Worm (Caenorhabditis elegans) whole organism, L3 larva: ENCODE data around the gene mig-38.

Experiments used
- ZK546.5 ChIP-seq: sonication (generic microtip); optimal IDR thresholded peaks from 2 replicates; lab custom pipeline; 2017; ENCODE audit warnings: missing biosample characterization, missing genetic modification characterization
- aly-2 ChIP-seq: fragments of 150-350 bp; optimal IDR thresholded peaks from 2 replicates; lab custom pipeline; 2014; ENCODE audit warnings: missing biosample characterization, missing genetic modification characterization
- ama-1 ChIP-seq: fragments of 150-350 bp; optimal IDR thresholded peaks from 2 replicates; lab custom pipeline; 2018
- ceh-16 ChIP-seq: sonication (generic microtip); optimal IDR thresholded peaks from 2 replicates; lab custom pipeline; 2017; ENCODE audit warnings: missing biosample characterization, missing genetic modification characterization
- ceh-28 ChIP-seq: fragments of 150-350 bp; optimal IDR thresholded peaks from 2 replicates; lab custom pipeline; 2014; ENCODE audit warnings: missing biosample characterization, missing genetic modification reagents, missing genetic modification characterization
- ceh-82 ChIP-seq: fragments of 150-350 bp; optimal IDR thresholded peaks from 2 replicates; lab custom pipeline; 2014; ENCODE audit warnings: missing biosample characterization, missing genetic modification characterization
- daf-12 ChIP-seq: fragments of 150-350 bp; optimal IDR thresholded peaks from 2 replicates; lab custom pipeline; 2014; ENCODE audit warnings: missing biosample characterization, missing genetic modification reagents, missing genetic modification characterization
- egl-27 ChIP-seq: sonication (generic microtip); optimal IDR thresholded peaks from 4 replicates; lab custom pipeline; 2017; ENCODE audit warnings: missing biosample characterization, missing genetic modification reagents, missing genetic modification characterization
- egl-5 ChIP-seq: fragments of 150-350 bp; optimal IDR thresholded peaks from 2 replicates; lab custom pipeline; 2017; ENCODE audit warnings: missing biosample characterization, missing genetic modification reagents, missing genetic modification characterization, inconsistent platforms
- elt-3 ChIP-seq, 3 experiments: fragments of 150-350 bp in 1 of 3; sonication (generic microtip) in 2 of 3; optimal IDR thresholded peaks; 2 replicates in 2 of 3; 4 replicates in 1 of 3; lab custom pipeline; 2014 to 2017; ENCODE audit warnings: missing biosample characterization in 3 of 3, missing genetic modification characterization in 3 of 3
- fos-1 ChIP-seq: fragments of 150-350 bp; optimal IDR thresholded peaks from 2 replicates; lab custom pipeline; 2014; ENCODE audit warnings: missing biosample characterization, missing genetic modification characterization
- hmg-11 ChIP-seq: sonication (generic microtip); optimal IDR thresholded peaks from 2 replicates; lab custom pipeline; 2016; ENCODE audit warnings: missing genetic modification characterization, missing compliant biosample characterization
- lin-15B ChIP-seq: fragments of 150-350 bp; optimal IDR thresholded peaks from 2 replicates; lab custom pipeline; 2014; ENCODE audit warnings: missing biosample characterization, missing genetic modification characterization
- lin-39 ChIP-seq: fragments of 150-350 bp; optimal IDR thresholded peaks from 2 replicates; lab custom pipeline; 2018; ENCODE audit warnings: missing biosample characterization, missing genetic modification reagents, missing genetic modification characterization
- lsy-12 ChIP-seq: sonication (generic microtip); optimal IDR thresholded peaks from 2 replicates; lab custom pipeline; 2016; ENCODE audit warnings: mild to moderate bottlenecking, missing genetic modification characterization, missing compliant biosample characterization
- mml-1 ChIP-seq: fragments of 150-350 bp; sonication (generic microtip); optimal IDR thresholded peaks from 3 replicates; lab custom pipeline; 2014; ENCODE audit warnings: missing biosample characterization, missing genetic modification characterization
- nhr-12 ChIP-seq: fragments of 150-350 bp; optimal IDR thresholded peaks from 2 replicates; lab custom pipeline; 2014; ENCODE audit warnings: missing biosample characterization, missing genetic modification characterization
- nhr-237 ChIP-seq: fragments of 150-350 bp; optimal IDR thresholded peaks from 2 replicates; lab custom pipeline; 2014; ENCODE audit warnings: missing biosample characterization, missing genetic modification characterization
- nhr-25 ChIP-seq: sonication (generic microtip); optimal IDR thresholded peaks from 2 replicates; lab custom pipeline; 2017; ENCODE audit warnings: missing biosample characterization, missing genetic modification characterization
- nhr-28 ChIP-seq: fragments of 150-350 bp; optimal IDR thresholded peaks from 2 replicates; lab custom pipeline; 2014; ENCODE audit warnings: missing biosample characterization, missing genetic modification characterization
- nhr-43 ChIP-seq: sonication (generic microtip); optimal IDR thresholded peaks from 2 replicates; lab custom pipeline; 2016; ENCODE audit warnings: mild to moderate bottlenecking, missing genetic modification characterization, missing compliant biosample characterization; ENCODE audit not compliant: poor library complexity, severe bottlenecking
- nhr-67 ChIP-seq: fragments of 150-350 bp; optimal IDR thresholded peaks from 2 replicates; lab custom pipeline; 2014; ENCODE audit warnings: missing biosample characterization, missing genetic modification characterization
- nhr-76 ChIP-seq: fragments of 150-350 bp; sonication (generic microtip); optimal IDR thresholded peaks from 5 replicates; lab custom pipeline; 2014; ENCODE audit warnings: missing biosample characterization, missing genetic modification characterization
- nhr-77 ChIP-seq: fragments of 150-350 bp; optimal IDR thresholded peaks from 2 replicates; lab custom pipeline; 2014; ENCODE audit warnings: missing biosample characterization, missing genetic modification characterization
- pha-4 ChIP-seq: fragments of 150-350 bp; optimal IDR thresholded peaks from 2 replicates; lab custom pipeline; 2014; ENCODE audit warnings: missing biosample characterization, missing genetic modification reagents, missing genetic modification characterization
- sea-2 ChIP-seq: fragments of 150-350 bp; sonication (generic microtip); optimal IDR thresholded peaks from 4 replicates; lab custom pipeline; 2014; ENCODE audit warnings: missing biosample characterization, missing genetic modification reagents, missing genetic modification characterization
- snpc-4 ChIP-seq: fragments of 150-350 bp; optimal IDR thresholded peaks from 2 replicates; lab custom pipeline; 2014; ENCODE audit warnings: missing biosample characterization, missing genetic modification characterization
- tbx-2 ChIP-seq: sonication (generic microtip); optimal IDR thresholded peaks from 2 replicates; lab custom pipeline; 2016; ENCODE audit warnings: mild to moderate bottlenecking, missing genetic modification characterization, missing compliant biosample characterization
- unc-39 ChIP-seq: sonication (generic microtip); optimal IDR thresholded peaks from 4 replicates; lab custom pipeline; 2017; ENCODE audit warnings: missing biosample characterization, missing genetic modification characterization
- unc-62 ChIP-seq: fragments of 150-350 bp; sonication (generic microtip); optimal IDR thresholded peaks from 4 replicates; lab custom pipeline; 2014; ENCODE audit warnings: missing biosample characterization, missing genetic modification reagents, missing genetic modification characterization
- zag-1 ChIP-seq: fragments of 150-350 bp; optimal IDR thresholded peaks from 2 replicates; lab custom pipeline; 2014; ENCODE audit warnings: missing biosample characterization, missing genetic modification characterization

mig-38 gene

DNA sequence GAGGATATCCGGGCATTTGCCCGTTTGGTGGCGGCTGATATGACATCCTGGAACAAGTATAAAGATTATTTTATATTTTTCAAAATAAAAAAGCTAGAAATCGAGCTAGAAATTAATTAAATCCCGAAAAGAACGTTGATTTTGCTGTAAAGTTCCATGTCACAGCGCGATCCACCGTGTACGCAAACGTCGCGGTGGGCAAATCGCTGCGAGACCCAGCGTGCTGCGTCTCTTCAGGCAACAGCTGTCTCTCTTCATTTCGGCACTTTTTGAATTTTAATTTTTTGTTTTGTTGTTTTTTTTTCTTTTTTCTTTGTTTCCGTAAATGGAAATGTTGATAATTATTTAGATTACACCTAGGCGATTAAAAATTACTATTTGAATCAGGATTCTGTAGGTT lies 27.9 kb upstream of the mig-38 start, which contains the start of gene sec-24.1 (continued):
- no peak for TF ChIP-seq nhr-12 (tag; lab: Kevin White, UChicago)
- TF ChIP-seq nhr-76 (tag; lab: Kevin White, UChicago): no peak
- peak; percentile 93 for TF ChIP-seq nhr-43 (tag; lab: Kevin White, UChicago)
- TF ChIP-seq ZK546.5 (tag; lab: Kevin White, UChicago): no peak
- TF ChIP-seq unc-62 (GFP tag; lab: Kevin White, UChicago): no peak
- TF ChIP-seq sea-2 (GFP tag; lab: Kevin White, UChicago): no peak
- TF ChIP-seq egl-5 (tag; lab: Kevin White, UChicago): peak; percentile 58
- TF ChIP-seq nhr-28 (tag; lab: Kevin White, UChicago): no peak
- no peak for TF ChIP-seq nhr-67 (tag; lab: Kevin White, UChicago)
- TF ChIP-seq ama-1 (lab: Kevin White, UChicago): no peak
- peak in 1 of 3 experiments; percentile 67 for TF ChIP-seq elt-3 (tag; optimal IDR thresholded peaks at IDR 0.05; lab: Kevin White, UChicago)
- TF ChIP-seq fos-1: peak; percentile 31
- TF ChIP-seq lin-15B (tag; lab: Kevin White, UChicago): peak; percentile 78
- peak; percentile 90 for TF ChIP-seq ceh-82
- no peak for TF ChIP-seq ceh-16 (tag; lab: Kevin White, UChicago)

- TF ChIP-seq pha-4 (tag; lab: Kevin White, UChicago): peak; percentile 56
- no peak for TF ChIP-seq ceh-16 (tag; lab: Kevin White, UChicago)
Measured at ce11 chrIV:11568249-11568940, 25.6 kb upstream of the mig-38 start.

DNA sequence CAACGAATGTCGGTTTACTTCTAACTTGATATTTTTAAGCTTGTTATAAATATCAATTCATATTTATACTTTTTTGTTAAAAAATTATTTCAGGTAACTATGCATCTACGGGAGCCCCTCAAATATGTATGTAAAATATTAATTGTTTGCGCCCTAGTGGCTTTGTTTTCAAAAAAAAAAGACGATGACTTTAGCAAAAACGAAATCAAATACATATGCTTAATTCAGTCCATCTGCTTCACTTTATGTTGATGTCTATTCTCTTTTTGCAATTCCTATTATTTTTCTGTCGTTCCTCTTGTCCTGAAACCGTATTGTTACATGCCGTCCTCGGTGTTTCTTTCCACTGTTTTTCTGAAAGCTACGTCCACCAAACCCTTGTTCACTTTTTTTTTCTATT lies 24.2 kb upstream of the mig-38 start:
- TF ChIP-seq nhr-77 (tag; lab: Kevin White, UChicago): no peak
- TF ChIP-seq sea-2 (GFP tag; lab: Kevin White, UChicago): no peak
- TF ChIP-seq ZK546.5 (tag; lab: Kevin White, UChicago): no peak
- no peak for TF ChIP-seq unc-62 (GFP tag; lab: Kevin White, UChicago)
- TF ChIP-seq lsy-12 (tag; lab: Kevin White, UChicago): no peak
- TF ChIP-seq snpc-4: no peak
- TF ChIP-seq nhr-67 (tag; lab: Kevin White, UChicago): no peak
- TF ChIP-seq, all 47 proteins: peak for 0

- TF ChIP-seq nhr-28 (tag; lab: Kevin White, UChicago) (no peak), egl-27 (tag; lab: Kevin White, UChicago) (no peak)
Measured at ce11 chrIV:11570200-11570599, 23.8 kb upstream of the mig-38 start, which contains the start of gene srgp-1. Gene srgp-1 (plus strand): TSS chrIV:11570500.

DNA sequence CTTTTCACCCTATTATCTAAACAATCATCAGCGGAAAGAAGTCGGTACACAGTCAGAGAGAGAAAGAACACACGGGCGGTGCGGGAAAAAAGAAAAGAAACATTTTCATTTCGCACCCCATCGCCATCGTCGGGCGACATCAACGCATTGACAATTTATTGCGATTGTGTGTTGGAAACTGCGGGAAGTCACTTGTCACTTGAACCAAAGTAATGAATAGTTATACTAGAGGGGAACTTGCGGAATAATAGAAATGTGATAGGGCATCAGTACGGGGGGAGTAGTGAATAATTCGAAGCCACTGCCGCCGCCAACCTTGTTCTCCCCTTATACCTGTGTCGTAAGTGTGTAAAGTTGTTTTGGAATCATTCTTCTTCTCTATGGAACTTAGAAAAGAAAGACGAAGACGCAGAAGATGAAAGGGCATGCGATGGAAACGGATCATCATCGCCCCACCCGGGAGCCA lies 22.6 kb upstream of the mig-38 start:
- no peak for TF ChIP-seq zag-1 (tag; lab: Kevin White, UChicago)
- no peak for TF ChIP-seq hmg-11
- no peak for TF ChIP-seq nhr-12 (tag; lab: Kevin White, UChicago)
- TF ChIP-seq lin-39 (tag; lab: Kevin White, UChicago): peak; percentile 33
- TF ChIP-seq nhr-25 (tag; lab: Kevin White, UChicago): no peak
- no peak for TF ChIP-seq ceh-16 (tag; lab: Kevin White, UChicago)
- no peak for TF ChIP-seq unc-39
- TF ChIP-seq nhr-43 (tag; lab: Kevin White, UChicago): no peak
- no peak for TF ChIP-seq ceh-28 (tag; lab: Kevin White, UChicago)
- TF ChIP-seq aly-2 (tag; lab: Kevin White, UChicago): no peak
- no peak for TF ChIP-seq ZK546.5 (tag; lab: Kevin White, UChicago)
- TF ChIP-seq mml-1 (tag; lab: Kevin White, UChicago): no peak
- TF ChIP-seq daf-12 (tag; lab: Kevin White, UChicago): no peak
- no peak for TF ChIP-seq lin-15B (tag; lab: Kevin White, UChicago)
- TF ChIP-seq nhr-237 (tag; lab: Kevin White, UChicago): no peak
- TF ChIP-seq ama-1 (lab: Kevin White, UChicago): peak; percentile 14
- no peak for TF ChIP-seq tbx-2
- TF ChIP-seq nhr-67 (tag; lab: Kevin White, UChicago): no peak
- peak in 1 of 3 experiments; percentile 68 for TF ChIP-seq elt-3 (tag; optimal IDR thresholded peaks at IDR 0.05; lab: Kevin White, UChicago)
- no peak for TF ChIP-seq nhr-76 (tag; lab: Kevin White, UChicago)
